Fruit fly (Drosophila melanogaster) whole organism, pupa: ENCODE data around the gene bark.

Experiments
- CG9948 ChIP-seq: fragments of 200-800 bp; sonication (Bioruptor generic); optimal IDR thresholded peaks from 2 replicates; lab custom pipeline; 2018; ENCODE audit warnings: missing biosample characterization, mild to moderate bottlenecking, missing genetic modification characterization, moderate library complexity
- EcR ChIP-seq: fragments of 200-800 bp; sonication (Bioruptor generic); optimal IDR thresholded peaks from 3 replicates; lab custom pipeline; 2019; ENCODE audit warnings: missing biosample characterization, missing genetic modification characterization, mild to moderate bottlenecking, moderate library complexity, missing genetic modification reagents
- Ets98B ChIP-seq: fragments of 200-800 bp; sonication (Bioruptor generic); IDR thresholded peaks from 2 replicates; pipeline ENCODE4 v1.3.6; 2022; ENCODE audit warnings: missing biosample characterization, missing genetic modification characterization
- Pif1A ChIP-seq: fragments of 200-800 bp; sonication (Bioruptor generic); optimal IDR thresholded peaks from 3 replicates; lab custom pipeline; 2016; ENCODE audit warnings: missing biosample characterization, missing genetic modification characterization
- Pif1B ChIP-seq: fragments of 200-800 bp; sonication (Bioruptor generic); optimal IDR thresholded peaks from 3 replicates; lab custom pipeline; 2016; ENCODE audit warnings: missing biosample characterization, missing genetic modification characterization
- Snoo ChIP-seq: fragments of 200-800 bp; sonication (Bioruptor generic); optimal IDR thresholded peaks from 3 replicates; lab custom pipeline; 2017; ENCODE audit warnings: missing biosample characterization, mild to moderate bottlenecking, missing genetic modification characterization, inconsistent platforms
- fd96Ca ChIP-seq: fragments of 200-800 bp; sonication (Bioruptor generic); IDR thresholded peaks from 3 replicates; pipeline ENCODE4 v1.3.6; 2022; ENCODE audit warnings: missing biosample characterization, missing genetic modification characterization
- rn ChIP-seq: fragments of 200-800 bp; sonication (Bioruptor generic); IDR thresholded peaks from 2 replicates; pipeline ENCODE4 v1.3.6; 2022; ENCODE audit warnings: missing biosample characterization, missing genetic modification characterization

- no peak for TF ChIP-seq Pif1A (GFP tag; lab: Kevin White, UChicago)
- TF ChIP-seq fd96Ca (GFP tag; lab: Robert Waterston, UW): no peak
- TF ChIP-seq EcR (GFP tag; lab: Kevin White, UChicago): no peak
- TF ChIP-seq Snoo: no peak
- no peak for TF ChIP-seq Pif1B (GFP tag; lab: Kevin White, UChicago)
- no peak for TF ChIP-seq CG9948 (tag; lab: Kevin White, UChicago)
- TF ChIP-seq rn: no peak
- TF ChIP-seq Ets98B (GFP tag; lab: Robert Waterston, UW): no peak
Measured at dm6 chr2L:3785402-3785801, 1.6 kb upstream of the bark start.
